Fruit fly (Drosophila melanogaster): ENCODE results near the gene MTA1-like.

dm6 chr3R:5660198-5660893 lies 11.8 kb upstream of the MTA1-like start, which contains the start of gene Wdr33:
- TF ChIP-seq psq (GFP tag; optimal IDR thresholded peaks at IDR 0.05), result no peak
- no peak for TF ChIP-seq h (GFP tag; optimal IDR thresholded peaks at IDR 0.05)
- no peak for TF ChIP-seq Dfd (GFP tag; optimal IDR thresholded peaks at IDR 0.05)
- TF ChIP-seq Sp1 (GFP tag; optimal IDR thresholded peaks at IDR 0.05), result peak; percentile 22
- TF ChIP-seq N (GFP tag; optimal IDR thresholded peaks at IDR 0.05), result no peak
- TF ChIP-seq CG9705 (GFP tag; optimal IDR thresholded peaks at IDR 0.05), result peak; percentile 49
- no peak for TF ChIP-seq pan (optimal IDR thresholded peaks at IDR 0.05)
